Worm (Caenorhabditis elegans): ENCODE measurements around the gene C25H3.10.
A peak's percentile ranks its signal among the peaks of the same experiment; 100 is the strongest.

The C25H3.10 gene

ce11 chrII:5661735-5662177, 37.0 kb downstream of the C25H3.10 start (continued):
- TF ChIP-seq eyg-1 (tag; optimal IDR thresholded peaks at IDR 0.05) (no peak), ceh-31 (tag; optimal IDR thresholded peaks at IDR 0.05) (peak; percentile 89), pqm-1 (tag; optimal IDR thresholded peaks at IDR 0.05) (no peak), dve-1 (tag; optimal IDR thresholded peaks at IDR 0.05) (peak; percentile 90), T23F11.4 (GFP tag; optimal IDR thresholded peaks at IDR 0.05) (peak; percentile 87), hlh-6 (tag; optimal IDR thresholded peaks at IDR 0.05) (peak; percentile 22), ceh-30 (tag; optimal IDR thresholded peaks at IDR 0.05) (peak; percentile 44), hlh-8 (tag; optimal IDR thresholded peaks at IDR 0.05) (peak; percentile 64), ets-4 (tag; optimal IDR thresholded peaks at IDR 0.05) (peak; percentile 43), ceh-45 (GFP tag; IDR thresholded peaks at IDR 0.05) (peak; percentile 87), C38D4.7 (GFP tag; optimal IDR thresholded peaks at IDR 0.05) (peak; percentile 73), pag-3 (tag; optimal IDR thresholded peaks at IDR 0.05; ENCODE audit: borderline replicate concordance) (no peak), nfya-1 (tag; optimal IDR thresholded peaks at IDR 0.05) (peak; percentile 97), nhr-11 (tag; optimal IDR thresholded peaks at IDR 0.05) (peak; percentile 38), hlh-13 (GFP tag; optimal IDR thresholded peaks at IDR 0.05) (peak; percentile 45), fkh-10 (GFP tag; optimal IDR thresholded peaks at IDR 0.05) (no peak), pat-9 (tag; optimal IDR thresholded peaks at IDR 0.05) (peak; percentile 85), K09A11.1 (tag; optimal IDR thresholded peaks at IDR 0.05; ENCODE audit: insufficient read depth) (peak; percentile 60), zip-5 (tag; optimal IDR thresholded peaks at IDR 0.05) (no peak), ahr-1 (tag; optimal IDR thresholded peaks at IDR 0.05) (peak; percentile 55), F13H6.1 (tag; optimal IDR thresholded peaks at IDR 0.05) (peak; percentile 81), odd-2 (tag; optimal IDR thresholded peaks at IDR 0.05) (no peak), pax-1 (tag; optimal IDR thresholded peaks at IDR 0.05) (peak; percentile 5)

- TF ChIP-seq pha-2 (tag; optimal IDR thresholded peaks at IDR 0.05) (peak; percentile 29), ceh-19 (GFP tag; optimal IDR thresholded peaks at IDR 0.05) (peak; percentile 4), ceh-2 (tag; optimal IDR thresholded peaks at IDR 0.05) (no peak), ceh-45 (GFP tag; IDR thresholded peaks at IDR 0.05) (peak; percentile 58; the same call in 1 of the 2 replicates), lin-11 (tag; optimal IDR thresholded peaks at IDR 0.05) (peak; percentile 55), unc-86 (tag; optimal IDR thresholded peaks at IDR 0.05) (no peak), elt-2 (tag; optimal IDR thresholded peaks at IDR 0.05) (peak; percentile 67), T23F11.4 (GFP tag; optimal IDR thresholded peaks at IDR 0.05) (no peak), pros-1 (tag; optimal IDR thresholded peaks at IDR 0.05) (peak; percentile 55), gmeb-2 (tag; optimal IDR thresholded peaks at IDR 0.05) (peak; percentile 59), C08G9.2 (tag; optimal IDR thresholded peaks at IDR 0.05) (no peak), madf-2 (tag; optimal IDR thresholded peaks at IDR 0.05) (peak; percentile 55), hlh-30 (tag; optimal IDR thresholded peaks at IDR 0.05; ENCODE audit: insufficient read depth) (peak; percentile 52), ceh-9 (tag; optimal IDR thresholded peaks at IDR 0.05) (no peak), fkh-10 (GFP tag; optimal IDR thresholded peaks at IDR 0.05) (no peak), fkh-6 (tag; optimal IDR thresholded peaks at IDR 0.05) (peak; percentile 56), mec-3 (tag; optimal IDR thresholded peaks at IDR 0.05; ENCODE audit: borderline replicate concordance) (no peak), F13H6.1 (tag; optimal IDR thresholded peaks at IDR 0.05) (no peak), dve-1 (tag; optimal IDR thresholded peaks at IDR 0.05) (peak; percentile 27), sox-4 (tag; optimal IDR thresholded peaks at IDR 0.05) (peak; percentile 60), ceh-48 (tag; optimal IDR thresholded peaks at IDR 0.05) (peak; percentile 51), ceh-22 (tag; optimal IDR thresholded peaks at IDR 0.05) (peak; percentile 53), rnt-1 (tag; optimal IDR thresholded peaks at IDR 0.05) (peak; percentile 57), ceh-30 (tag; optimal IDR thresholded peaks at IDR 0.05) (no peak), unc-3 (GFP tag; conservative IDR thresholded peaks at IDR 0.05) (0 out of 2 replicates have a peak, but pooled peaks have one; percentile 28), unc-3 (tag; optimal IDR thresholded peaks at IDR 0.05) (no peak), ref-2 (tag; optimal IDR thresholded peaks at IDR 0.05) (peak; percentile 30), ttx-3 (tag; optimal IDR thresholded peaks at IDR 0.05) (peak; percentile 16), K09A11.1 (tag; optimal IDR thresholded peaks at IDR 0.05; ENCODE audit: insufficient read depth) (no peak), ceh-18 (tag; optimal IDR thresholded peaks at IDR 0.05) (peak; percentile 17), ceh-31 (tag; optimal IDR thresholded peaks at IDR 0.05) (peak; percentile 78), pat-9 (tag; optimal IDR thresholded peaks at IDR 0.05) (peak; percentile 14), unc-42 (tag; optimal IDR thresholded peaks at IDR 0.05) (peak; percentile 58)
Measured at ce11 chrII:5660736-5661734, 37.7 kb downstream of the C25H3.10 start, which contains the start of the genes ift-43 and mdt-26. ift-43 (minus strand) TSS chrII:5660786. mdt-26 (plus strand) TSS chrII:5661181.
